Worm (Caenorhabditis elegans) whole organism, midembryonic: Measurements from ENCODE around the gene sre-52.
A peak's percentile ranks its signal among the peaks of the same experiment; 100 is the strongest.

Experiments used
- T22C8.4 ChIP-seq: fragments of 200-800 bp; sonication (Bioruptor generic); IDR thresholded peaks from 2 replicates; pipeline ENCODE4 v1.3.6; 2022; ENCODE audit warnings: missing genetic modification characterization, missing compliant biosample characterization
- flt-1 ChIP-seq: fragments of 200-800 bp; sonication (Bioruptor generic); IDR thresholded peaks from 2 replicates; pipeline ENCODE4 v1.3.6; 2022; ENCODE audit warnings: missing genetic modification characterization, missing compliant biosample characterization
- klf-2 ChIP-seq: fragments of 200-800 bp; sonication (Bioruptor generic); conservative IDR thresholded peaks from 2 replicates; pipeline ENCODE4 v1.3.6; 2022; ENCODE audit warnings: missing genetic modification reagents, missing genetic modification characterization, missing compliant biosample characterization
- tab-1 ChIP-seq: fragments of 200-800 bp; sonication (Bioruptor generic); IDR thresholded peaks from 2 replicates; pipeline ENCODE4 v1.3.6; 2022; ENCODE audit warnings: missing genetic modification characterization, missing compliant biosample characterization

ce11 chrII:12303142-12303541 lies 32.4 kb upstream of the sre-52 start, which contains the start of gene sre-50:
- TF ChIP-seq flt-1 (GFP tag; lab: Robert Waterston, UW) (no peak), T22C8.4 (GFP tag; lab: Robert Waterston, UW) (peak; percentile 67; the same call in 1 of the 2 replicates), klf-2 (no peak), tab-1 (no peak)
